Worm (Caenorhabditis elegans): ENCODE results near the gene col-119.

The col-119 gene

ce11 chrIV:8974543-8975330, 4.9 kb downstream of the col-119 start:
- TF ChIP-seq lsy-2 (tag; optimal IDR thresholded peaks at IDR 0.05) (peak in 1 of 2 experiments; percentile 63), unc-39 (tag; optimal IDR thresholded peaks at IDR 0.05) (no peak), Y55F3AM.14 (GFP tag; optimal IDR thresholded peaks at IDR 0.05) (no peak), skn-1 (tag; optimal IDR thresholded peaks at IDR 0.05) (no peak), zag-1 (tag; optimal IDR thresholded peaks at IDR 0.05) (no peak), unc-62 (GFP tag; optimal IDR thresholded peaks at IDR 0.05) (no peak), nhr-25 (tag; optimal IDR thresholded peaks at IDR 0.05) (no peak), ceh-82 (tag; optimal IDR thresholded peaks at IDR 0.05) (no peak), nhr-12 (tag; optimal IDR thresholded peaks at IDR 0.05) (no peak), nhr-237 (tag; optimal IDR thresholded peaks at IDR 0.05) (no peak), F13H6.1 (tag; optimal IDR thresholded peaks at IDR 0.05) (peak; percentile 34), sma-9 (GFP tag; optimal IDR thresholded peaks at IDR 0.05) (peak; percentile 36), sma-9 (tag; optimal IDR thresholded peaks at IDR 0.05) (no peak), blmp-1 (tag; optimal IDR thresholded peaks at IDR 0.05; ENCODE audit: insufficient read depth) (no peak), C34F6.9 (tag; optimal IDR thresholded peaks at IDR 0.05) (peak; percentile 56), snpc-4 (tag; optimal IDR thresholded peaks at IDR 0.05) (no peak), elt-3 (tag; optimal IDR thresholded peaks at IDR 0.05) (no peak), nhr-21 (tag; optimal IDR thresholded peaks at IDR 0.05) (no peak), sem-4 (tag; optimal IDR thresholded peaks at IDR 0.05) (no peak), nhr-11 (tag; optimal IDR thresholded peaks at IDR 0.05) (no peak), nhr-10 (tag; optimal IDR thresholded peaks at IDR 0.05) (no peak), nhr-129 (tag; optimal IDR thresholded peaks at IDR 0.05) (peak; percentile 42), ztf-1 (GFP tag; conservative IDR thresholded peaks at IDR 0.05) (no peak), ama-1 (optimal IDR thresholded peaks at IDR 0.05) (no peak), lin-39 (tag; optimal IDR thresholded peaks at IDR 0.05) (no peak), mdl-1 (tag; optimal IDR thresholded peaks at IDR 0.05) (no peak), ceh-16 (tag; optimal IDR thresholded peaks at IDR 0.05) (no peak), fos-1 (tag; optimal IDR thresholded peaks at IDR 0.05) (no peak), ztf-4 (tag; optimal IDR thresholded peaks at IDR 0.05) (peak; percentile 17), crh-2 (tag; optimal IDR thresholded peaks at IDR 0.05) (peak; percentile 10)

- no peak for TF ChIP-seq mab-5 (tag; optimal IDR thresholded peaks at IDR 0.05)
- TF ChIP-seq nhr-237 (tag; optimal IDR thresholded peaks at IDR 0.05), result no peak
- TF ChIP-seq C34F6.9 (tag; optimal IDR thresholded peaks at IDR 0.05), result peak; percentile 68
- no peak for TF ChIP-seq nhr-10 (tag; optimal IDR thresholded peaks at IDR 0.05)
- TF ChIP-seq ZK546.5 (tag; optimal IDR thresholded peaks at IDR 0.05), result no peak
- no peak for TF ChIP-seq blmp-1 (tag; optimal IDR thresholded peaks at IDR 0.05; ENCODE audit: insufficient read depth)
- peak; percentile 70 for TF ChIP-seq nhr-25 (tag; optimal IDR thresholded peaks at IDR 0.05)
- TF ChIP-seq ztf-11 (tag; optimal IDR thresholded peaks at IDR 0.05), result no peak
- peak; percentile 26 for TF ChIP-seq sem-4 (tag; optimal IDR thresholded peaks at IDR 0.05)
- peak; percentile 19 for TF ChIP-seq lin-13 (GFP tag; optimal IDR thresholded peaks at IDR 0.05)
- TF ChIP-seq aly-2 (tag; optimal IDR thresholded peaks at IDR 0.05), result no peak
- no peak for TF ChIP-seq alr-1 (tag; optimal IDR thresholded peaks at IDR 0.05)
- TF ChIP-seq sma-9 (GFP tag; optimal IDR thresholded peaks at IDR 0.05), result peak; percentile 89
- TF ChIP-seq sma-9 (tag; optimal IDR thresholded peaks at IDR 0.05), result no peak
- peak; percentile 58 for TF ChIP-seq gmeb-1 (tag; optimal IDR thresholded peaks at IDR 0.05)
- no peak for TF ChIP-seq elt-3 (tag; optimal IDR thresholded peaks at IDR 0.05)
- TF ChIP-seq unc-55 (GFP tag; optimal IDR thresholded peaks at IDR 0.05), result peak; percentile 65
- no peak for TF ChIP-seq lin-39 (tag; optimal IDR thresholded peaks at IDR 0.05)
- TF ChIP-seq dmd-4 (tag; optimal IDR thresholded peaks at IDR 0.05), result peak; percentile 28
- TF ChIP-seq ceh-16 (tag; optimal IDR thresholded peaks at IDR 0.05), result no peak
- no peak for TF ChIP-seq peb-1 (tag; optimal IDR thresholded peaks at IDR 0.05)
- no peak for TF ChIP-seq nhr-21 (tag; optimal IDR thresholded peaks at IDR 0.05)
- no peak for TF ChIP-seq R02D3.7 (tag; optimal IDR thresholded peaks at IDR 0.05)
- TF ChIP-seq ama-1 (optimal IDR thresholded peaks at IDR 0.05), result no peak
- peak; percentile 24 for TF ChIP-seq nhr-129 (tag; optimal IDR thresholded peaks at IDR 0.05)
- no peak for TF ChIP-seq ceh-82 (tag; optimal IDR thresholded peaks at IDR 0.05)
- no peak for TF ChIP-seq skn-1 (tag; optimal IDR thresholded peaks at IDR 0.05)
- TF ChIP-seq unc-62 (GFP tag; optimal IDR thresholded peaks at IDR 0.05), result no peak
- TF ChIP-seq nhr-77 (tag; optimal IDR thresholded peaks at IDR 0.05), result no peak
- TF ChIP-seq lsy-2 (tag; optimal IDR thresholded peaks at IDR 0.05), result peak; percentile 51 to 75
- no peak for TF ChIP-seq unc-39 (tag; optimal IDR thresholded peaks at IDR 0.05)
- no peak for TF ChIP-seq ztf-1 (GFP tag; conservative IDR thresholded peaks at IDR 0.05)
- peak; percentile 29 for TF ChIP-seq fos-1 (tag; optimal IDR thresholded peaks at IDR 0.05)
- peak; percentile 7 for TF ChIP-seq lin-11 (tag; optimal IDR thresholded peaks at IDR 0.05)
- TF ChIP-seq crh-2 (tag; optimal IDR thresholded peaks at IDR 0.05), result peak; percentile 39
- peak; percentile 1 for TF ChIP-seq ztf-4 (tag; optimal IDR thresholded peaks at IDR 0.05)
- peak; percentile 76 for TF ChIP-seq sma-3 (GFP tag; optimal IDR thresholded peaks at IDR 0.05)
- peak; percentile 81 for TF ChIP-seq F13H6.1 (tag; optimal IDR thresholded peaks at IDR 0.05)
- no peak for TF ChIP-seq zag-1 (tag; optimal IDR thresholded peaks at IDR 0.05)
- TF ChIP-seq snpc-4 (tag; optimal IDR thresholded peaks at IDR 0.05), result no peak
Observed at ce11 chrIV:8973249-8973958, 6.2 kb downstream of the col-119 start, which contains the start of gene C53B4.3. Gene C53B4.3, minus strand, starts transcription at chrIV:8973712.
